Worm (Caenorhabditis elegans) whole organism, L4/young adult: ENCODE data around the gene gly-9.

ENCODE experiments used
- W03F9.2 ChIP-seq: fragments of 150-350 bp; optimal IDR thresholded peaks from 2 replicates; lab custom pipeline; 2014; ENCODE audit warnings: missing biosample characterization, missing genetic modification characterization
- dao-5 ChIP-seq: sonication (generic microtip); optimal IDR thresholded peaks from 2 replicates; lab custom pipeline; 2016; ENCODE audit warnings: missing genotype, missing genetic modification characterization, moderate library complexity, missing compliant biosample characterization
- him-1 ChIP-seq: sonication (generic microtip); optimal IDR thresholded peaks from 2 replicates; lab custom pipeline; 2016; ENCODE audit warnings: missing genotype, missing genetic modification reagents, missing genetic modification characterization, missing compliant biosample characterization

The gly-9 gene

ce11 chrIII:11283648-11284047 lies 6.7 kb downstream of the gly-9 start:
- TF ChIP-seq W03F9.2 (tag; lab: Kevin White, UChicago) (no peak), him-1 (tag; lab: Kevin White, UChicago) (no peak), dao-5 (tag; lab: Kevin White, UChicago) (no peak)

DNA sequence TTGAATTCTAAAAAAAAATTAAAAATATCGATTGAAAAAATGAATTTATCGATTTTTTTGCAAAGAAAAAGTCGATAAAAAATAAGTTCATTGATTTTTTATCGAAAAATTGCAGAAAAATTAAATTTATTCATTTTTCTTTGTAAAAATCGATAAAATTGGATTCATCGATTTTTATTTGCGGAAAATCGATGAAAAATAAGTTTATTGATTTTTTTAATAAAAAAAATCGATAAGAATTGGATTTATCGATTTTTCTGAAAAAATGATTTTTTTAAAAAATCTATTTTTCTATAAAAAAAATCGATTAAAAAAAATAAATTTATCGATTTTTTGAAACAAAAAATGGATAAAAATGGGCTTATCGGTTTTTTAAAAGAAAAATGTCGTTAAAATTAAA lies 10.4 kb downstream of the gly-9 start:
- TF ChIP-seq W03F9.2 (tag; lab: Kevin White, UChicago) (no peak), dao-5 (tag; lab: Kevin White, UChicago) (no peak), him-1 (tag; lab: Kevin White, UChicago) (no peak)

DNA sequence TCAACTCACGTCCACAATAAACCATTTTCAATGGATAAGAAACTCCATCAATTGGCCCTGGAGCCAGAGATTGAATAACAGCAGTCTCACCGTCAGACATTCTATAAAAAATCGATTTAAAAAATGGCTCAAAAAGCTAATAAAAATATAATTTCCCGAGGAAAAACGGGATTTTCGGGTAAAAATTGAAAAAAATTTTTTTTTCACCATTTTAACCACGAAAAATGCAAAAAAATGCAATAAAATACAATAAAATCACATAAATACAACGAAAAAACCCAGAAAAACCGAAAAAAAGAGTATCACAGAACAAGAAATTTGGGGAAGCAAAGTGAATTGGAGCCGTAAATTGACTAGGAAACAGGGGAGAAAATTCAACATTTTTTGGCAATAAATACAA lies 11.6 kb downstream of the gly-9 start, which contains the start of gene Y47D3A.21:
TSS of gene Y47D3A.21 (minus strand) at position 101 of the 400 bp plus-strand sequence.
- no peak for TF ChIP-seq W03F9.2 (tag; lab: Kevin White, UChicago)
- TF ChIP-seq him-1 (tag; lab: Kevin White, UChicago), result no peak
- TF ChIP-seq dao-5 (tag; lab: Kevin White, UChicago), result no peak

DNA sequence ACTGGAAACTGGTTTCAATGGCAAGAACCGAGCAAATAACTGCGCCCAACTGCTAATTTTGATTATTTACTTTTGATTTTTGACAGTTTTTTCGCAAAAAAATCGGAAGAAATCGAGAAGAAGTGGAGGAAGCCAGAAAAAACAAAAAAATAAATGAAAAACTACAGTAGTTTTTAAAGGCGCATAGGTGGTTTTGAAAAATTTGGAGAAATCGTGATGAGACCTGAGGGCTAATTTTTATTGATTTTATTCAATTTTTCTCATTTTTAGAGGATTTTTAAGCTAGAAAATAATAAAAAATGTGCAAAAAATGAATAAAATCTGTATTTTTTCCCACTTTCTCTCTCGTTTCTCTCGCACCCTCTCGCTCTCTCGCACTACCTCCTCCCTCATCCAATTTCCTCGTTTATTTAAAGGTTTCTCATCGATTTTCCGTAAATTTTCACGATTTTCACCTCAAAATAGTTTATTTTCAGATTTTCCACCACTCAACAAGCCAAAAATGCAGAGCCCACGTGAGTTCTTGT lies 15.7 kb downstream of the gly-9 start, which contains the start of gene Y47D3A.20:
TSS of gene Y47D3A.20 (plus strand) at position 477 of the 527 bp plus-strand sequence.
- TF ChIP-seq him-1 (tag; lab: Kevin White, UChicago) (no peak), W03F9.2 (tag; lab: Kevin White, UChicago) (no peak), dao-5 (tag; lab: Kevin White, UChicago) (no peak)

DNA sequence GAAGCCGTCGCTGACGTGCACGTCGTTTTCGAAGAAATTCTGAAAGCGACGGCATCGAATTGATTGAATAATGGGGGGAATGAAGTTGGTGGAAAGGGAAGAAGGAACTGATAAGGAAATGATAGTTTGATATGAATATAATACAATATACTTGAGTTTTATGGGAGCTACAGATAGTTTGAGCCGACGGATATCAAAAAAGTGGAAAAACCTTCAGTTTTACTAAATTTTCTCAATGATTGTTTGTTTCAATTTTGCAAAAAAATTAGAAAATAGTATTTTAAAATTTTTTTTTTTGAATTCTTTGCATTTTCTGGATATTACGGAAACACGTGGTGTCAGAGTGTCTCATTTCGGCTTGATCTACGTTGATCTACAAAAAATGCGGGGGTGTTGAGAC lies 19.6 kb downstream of the gly-9 start, which contains the start of gene obr-1:
TSS of gene obr-1 (minus strand) at position 101 of the 400 bp plus-strand sequence.
- no peak for TF ChIP-seq him-1 (tag; lab: Kevin White, UChicago)
- no peak for TF ChIP-seq W03F9.2 (tag; lab: Kevin White, UChicago)
- no peak for TF ChIP-seq dao-5 (tag; lab: Kevin White, UChicago)

DNA sequence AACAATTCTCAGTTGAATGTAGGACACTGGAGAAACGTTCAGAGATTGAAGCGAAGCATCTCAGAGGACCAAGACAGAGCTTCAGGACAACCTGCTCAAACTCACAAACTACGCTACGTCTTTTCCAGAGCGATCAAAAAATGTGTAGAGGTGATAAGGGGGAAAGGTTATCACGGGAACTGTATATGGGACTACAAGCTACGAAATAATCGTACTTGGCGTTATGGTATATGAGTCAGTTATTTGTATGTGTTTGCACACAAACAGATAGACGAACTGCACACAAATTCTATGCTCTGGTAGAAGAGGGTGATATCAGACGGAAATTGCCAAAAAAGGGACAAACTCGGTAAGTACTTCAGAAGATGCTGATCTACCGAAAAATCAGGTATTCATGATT lies 21.2 kb downstream of the gly-9 start:
- TF ChIP-seq him-1 (tag; lab: Kevin White, UChicago), result no peak
- no peak for TF ChIP-seq W03F9.2 (tag; lab: Kevin White, UChicago)
- TF ChIP-seq dao-5 (tag; lab: Kevin White, UChicago), result no peak

ce11 chrIII:11268532-11268931 lies 21.8 kb downstream of the gly-9 start:
- TF ChIP-seq him-1 (tag; lab: Kevin White, UChicago) (no peak), dao-5 (tag; lab: Kevin White, UChicago) (no peak), W03F9.2 (tag; lab: Kevin White, UChicago) (no peak)

ce11 chrIII:11267372-11267771 lies 23.0 kb downstream of the gly-9 start:
- TF ChIP-seq him-1 (tag; lab: Kevin White, UChicago) (no peak), W03F9.2 (tag; lab: Kevin White, UChicago) (no peak), dao-5 (tag; lab: Kevin White, UChicago) (no peak)

ce11 chrIII:11262089-11262488 lies 28.3 kb downstream of the gly-9 start:
- no peak for TF ChIP-seq him-1 (tag; lab: Kevin White, UChicago)
- no peak for TF ChIP-seq W03F9.2 (tag; lab: Kevin White, UChicago)
- no peak for TF ChIP-seq dao-5 (tag; lab: Kevin White, UChicago)

DNA sequence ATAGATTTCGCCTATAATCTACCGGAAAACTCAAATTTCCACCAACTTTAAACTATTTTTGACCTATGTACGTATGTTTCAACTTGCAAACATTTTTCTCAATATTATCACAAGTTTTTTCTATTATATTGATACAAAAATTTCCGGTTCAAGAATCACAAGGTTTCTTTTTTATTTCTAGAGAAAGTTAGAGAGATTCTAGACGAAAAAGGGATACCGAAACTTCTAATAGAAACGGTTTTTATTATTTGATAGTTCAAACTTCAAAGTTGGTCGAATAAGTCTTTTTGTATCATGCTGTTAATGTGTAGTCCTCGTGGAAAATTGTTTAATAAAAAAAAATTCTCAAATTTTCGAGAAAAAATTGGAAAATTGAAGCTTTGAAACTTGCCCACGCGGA lies 35.3 kb downstream of the gly-9 start:
- TF ChIP-seq W03F9.2 (tag; lab: Kevin White, UChicago) (no peak), dao-5 (tag; lab: Kevin White, UChicago) (no peak), him-1 (tag; lab: Kevin White, UChicago) (no peak)

DNA sequence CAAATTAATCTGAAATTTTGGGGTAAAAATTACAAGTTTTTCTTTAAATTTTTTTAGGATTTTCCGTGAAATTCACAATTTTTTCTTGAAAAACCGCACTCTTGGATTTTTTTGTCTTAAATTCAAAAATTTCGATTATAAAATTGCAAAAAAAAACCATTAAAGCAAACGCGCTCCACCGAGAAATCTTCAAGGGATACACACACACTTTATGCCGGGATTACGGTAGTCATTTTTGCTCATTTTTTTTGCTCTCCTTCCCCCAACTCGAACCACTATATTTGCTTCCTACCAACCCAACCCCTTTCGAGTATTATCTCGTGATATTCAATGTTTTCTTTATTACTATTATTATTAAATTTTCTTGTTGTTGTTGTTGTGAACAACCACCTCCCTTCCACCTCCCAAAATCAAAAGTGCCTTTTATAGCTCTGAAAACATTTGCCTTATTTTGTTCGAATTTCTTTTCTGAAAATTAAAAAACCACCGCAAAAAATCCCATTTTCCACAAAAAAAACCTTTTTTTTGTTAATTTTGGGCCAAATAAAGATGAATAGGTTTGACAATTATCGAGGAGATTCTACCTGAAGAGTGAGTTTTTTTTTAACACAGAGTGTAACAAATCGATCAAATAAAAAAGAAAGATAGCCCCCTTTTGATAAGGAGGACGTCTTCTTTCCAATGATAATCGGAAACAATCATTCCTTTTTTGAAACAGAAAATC lies 38.5 kb downstream of the gly-9 start, which contains the start of gene Y47D3A.32:
TSS of gene Y47D3A.32 (plus strand) at position 674 of the 724 bp plus-strand sequence.
- no peak for TF ChIP-seq dao-5 (tag; lab: Kevin White, UChicago)
- no peak for TF ChIP-seq W03F9.2 (tag; lab: Kevin White, UChicago)
- TF ChIP-seq him-1 (tag; lab: Kevin White, UChicago), result no peak

DNA sequence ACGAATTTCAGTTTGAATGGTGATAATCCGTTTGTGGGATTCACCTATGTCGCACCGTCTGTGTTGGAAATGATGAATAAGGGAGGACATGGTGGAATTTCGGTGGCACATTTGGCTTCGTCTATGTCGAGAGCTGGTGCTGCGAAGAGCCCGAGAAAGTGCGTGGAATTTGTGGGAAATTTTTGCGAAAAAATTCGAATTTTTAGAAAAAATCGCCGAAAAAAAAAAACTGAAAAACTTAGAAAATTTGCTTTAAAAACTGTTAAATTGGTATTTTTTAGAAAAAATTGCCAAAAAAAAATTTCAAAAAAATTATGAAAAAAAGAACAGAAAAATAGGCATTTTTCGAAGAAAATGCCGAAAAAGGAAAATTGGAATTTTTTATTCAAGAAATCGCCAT lies 41.5 kb downstream of the gly-9 start:
- no peak for TF ChIP-seq him-1 (tag; lab: Kevin White, UChicago)
- TF ChIP-seq W03F9.2 (tag; lab: Kevin White, UChicago), result no peak
- no peak for TF ChIP-seq dao-5 (tag; lab: Kevin White, UChicago)

- TF ChIP-seq him-1 (tag; lab: Kevin White, UChicago) (no peak), W03F9.2 (tag; lab: Kevin White, UChicago) (no peak), dao-5 (tag; lab: Kevin White, UChicago) (no peak)
These were observed 43.8 kb downstream of the gly-9 start for ce11 chrIII:11246588-11246987.
